Worm (Caenorhabditis elegans) whole organism, young adult: ENCODE results near the gene C35B1.9.
A peak's percentile ranks its signal among the peaks of the same experiment; 100 is the strongest.

Source experiments
- B0019.2 ChIP-seq: fragments of 200-800 bp; sonication (Bioruptor generic); conservative IDR thresholded peaks from 2 replicates; pipeline ENCODE4 v1.3.6; 2022; ENCODE audit warnings: missing genetic modification reagents, missing genetic modification characterization, missing compliant biosample characterization
- B0035.1 ChIP-seq: sonication (generic microtip); optimal IDR thresholded peaks from 2 replicates; lab custom pipeline; 2016; ENCODE audit warnings: missing genetic modification characterization, mild to moderate bottlenecking, missing compliant biosample characterization, missing genotype, missing genetic modification reagents
- B0336.3 ChIP-seq: fragments of 200-800 bp; sonication (Bioruptor generic); IDR thresholded peaks from 2 replicates; pipeline ENCODE4 v1.3.6; 2022; ENCODE audit warnings: missing genetic modification characterization, missing compliant biosample characterization
- C17E4.6 ChIP-seq: fragments of 200-800 bp; sonication (Bioruptor generic); IDR thresholded peaks from 2 replicates; pipeline ENCODE4 v1.3.6; 2022; ENCODE audit warnings: missing genetic modification reagents, missing genetic modification characterization, missing compliant biosample characterization
- F37B4.10 ChIP-seq: fragments of 200-800 bp; sonication (Bioruptor generic); IDR thresholded peaks from 2 replicates; pipeline ENCODE4 v1.3.6; 2022; ENCODE audit warnings: missing genetic modification characterization, missing compliant biosample characterization
- F52B5.7 ChIP-seq: sonication (generic microtip); optimal IDR thresholded peaks from 2 replicates; lab custom pipeline; 2016; ENCODE audit warnings: mild to moderate bottlenecking, missing genetic modification characterization, missing compliant biosample characterization
- F55B11.4 ChIP-seq: sonication (generic microtip); optimal IDR thresholded peaks from 2 replicates; lab custom pipeline; 2016; ENCODE audit warnings: missing compliant biosample characterization, missing genetic modification characterization, borderline replicate concordance; ENCODE audit not compliant: insufficient read depth
- F57C9.4 ChIP-seq: sonication (generic microtip); optimal IDR thresholded peaks from 2 replicates; lab custom pipeline; 2017; ENCODE audit warnings: mild to moderate bottlenecking, missing genetic modification characterization, missing compliant biosample characterization
- K11D2.4 ChIP-seq: fragments of 200-800 bp; sonication (Bioruptor generic); IDR thresholded peaks from 2 replicates; pipeline ENCODE4 v1.3.6; 2022; ENCODE audit warnings: missing genetic modification reagents, missing genetic modification characterization, missing compliant biosample characterization
- T07F8.4 ChIP-seq: sonication (generic microtip); optimal IDR thresholded peaks from 2 replicates; lab custom pipeline; 2016; ENCODE audit warnings: mild to moderate bottlenecking, missing genetic modification characterization, moderate library complexity, missing compliant biosample characterization
- T26A5.8 ChIP-seq: sonication (generic microtip); optimal IDR thresholded peaks from 2 replicates; lab custom pipeline; 2016; ENCODE audit warnings: missing genetic modification characterization, missing compliant biosample characterization
- Y67H2A.10 ChIP-seq: fragments of 200-800 bp; sonication (Bioruptor generic); conservative IDR thresholded peaks from 2 replicates; pipeline ENCODE4 v1.3.6; 2022; ENCODE audit warnings: missing genetic modification reagents, missing genetic modification characterization, missing compliant biosample characterization
- Y95B8A.8 ChIP-seq: fragments of 200-800 bp; sonication (Bioruptor generic); IDR thresholded peaks from 2 replicates; pipeline ENCODE4 v1.3.6; 2022; ENCODE audit warnings: missing genetic modification reagents, missing genetic modification characterization, missing compliant biosample characterization
- aptf-2 ChIP-seq: fragments of 200-800 bp; sonication (Bioruptor generic); conservative IDR thresholded peaks from 2 replicates; pipeline ENCODE4 v1.3.6; 2022; ENCODE audit warnings: missing genetic modification reagents, missing genetic modification characterization, missing compliant biosample characterization
- atf-7 ChIP-seq: sonication (generic microtip); optimal IDR thresholded peaks from 2 replicates; lab custom pipeline; 2017; ENCODE audit warnings: mild to moderate bottlenecking, missing genetic modification characterization, missing compliant biosample characterization
- cebp-1 ChIP-seq, 2 experiments: fragments of 200-800 bp in 1 of 2; sonication (Bioruptor generic) in 1 of 2; sonication (generic microtip) in 1 of 2; IDR thresholded peaks in 1 of 2; optimal IDR thresholded peaks in 1 of 2; 2 replicates each; pipeline versions ENCODE4 v1.3.6 to Lab custom; 2017 to 2022; ENCODE audit warnings: missing compliant biosample characterization in 2 of 2, missing genetic modification characterization in 2 of 2, mild to moderate bottlenecking in 1 of 2, missing genetic modification reagents in 1 of 2, moderate library complexity in 1 of 2
- cebp-2 ChIP-seq: fragments of 200-800 bp; sonication (Bioruptor generic); IDR thresholded peaks from 2 replicates; pipeline ENCODE4 v1.3.6; 2022; ENCODE audit warnings: missing genetic modification characterization, missing compliant biosample characterization
- ceh-27 ChIP-seq: fragments of 200-800 bp; sonication (Bioruptor generic); optimal IDR thresholded peaks from 2 replicates; lab custom pipeline; 2018; ENCODE audit warnings: mild to moderate bottlenecking, missing genetic modification characterization, moderate library complexity, missing compliant biosample characterization
- ceh-79 ChIP-seq: sonication (generic microtip); optimal IDR thresholded peaks from 2 replicates; lab custom pipeline; 2017; ENCODE audit warnings: mild to moderate bottlenecking, missing genetic modification characterization, missing compliant biosample characterization
- chd-7 ChIP-seq: sonication (generic microtip); optimal IDR thresholded peaks from 2 replicates; lab custom pipeline; 2016; ENCODE audit warnings: mild to moderate bottlenecking, missing genetic modification characterization, moderate library complexity, missing compliant biosample characterization
- dox-1 ChIP-seq: fragments of 200-800 bp; sonication (Bioruptor generic); IDR thresholded peaks from 2 replicates; pipeline ENCODE4 v1.3.6; 2022; ENCODE audit warnings: missing genetic modification reagents, missing genetic modification characterization, missing compliant biosample characterization
- dpff-1 ChIP-seq: sonication (generic microtip); optimal IDR thresholded peaks from 2 replicates; lab custom pipeline; 2017; ENCODE audit warnings: mild to moderate bottlenecking, missing genetic modification characterization, missing compliant biosample characterization
- efl-1 ChIP-seq: fragments of 150-350 bp; optimal IDR thresholded peaks from 2 replicates; lab custom pipeline; 2014; ENCODE audit warnings: missing biosample characterization, missing genetic modification reagents, missing genetic modification characterization
- egl-18 ChIP-seq: fragments of 200-800 bp; sonication (Bioruptor generic); IDR thresholded peaks from 2 replicates; pipeline ENCODE4 v1.3.6; 2022; ENCODE audit warnings: missing genetic modification reagents, missing genetic modification characterization, missing compliant biosample characterization
- egl-44 ChIP-seq: fragments of 200-800 bp; sonication (Bioruptor generic); IDR thresholded peaks from 2 replicates; pipeline ENCODE4 v1.3.6; 2022; ENCODE audit warnings: missing genetic modification reagents, missing genetic modification characterization, missing compliant biosample characterization
- gei-17 ChIP-seq: fragments of 200-800 bp; sonication (Bioruptor generic); optimal IDR thresholded peaks from 2 replicates; lab custom pipeline; 2018; ENCODE audit warnings: mild to moderate bottlenecking, missing genetic modification characterization, missing compliant biosample characterization
- him-1 ChIP-seq: sonication (generic microtip); optimal IDR thresholded peaks from 2 replicates; lab custom pipeline; 2016; ENCODE audit warnings: missing genotype, missing genetic modification reagents, missing genetic modification characterization, missing compliant biosample characterization
- hrde-1 ChIP-seq: sonication (generic microtip); optimal IDR thresholded peaks from 2 replicates; lab custom pipeline; 2016; ENCODE audit warnings: missing genetic modification characterization, mild to moderate bottlenecking, missing compliant biosample characterization, moderate library complexity, missing genotype, missing genetic modification reagents, borderline replicate concordance
- hsf-1 ChIP-seq: fragments of 200-800 bp; sonication (Bioruptor generic); IDR thresholded peaks from 2 replicates; pipeline ENCODE4 v1.3.6; 2022; ENCODE audit warnings: missing genetic modification reagents, missing genetic modification characterization, missing compliant biosample characterization
- lin-26 ChIP-seq: fragments of 200-800 bp; sonication (Bioruptor generic); IDR thresholded peaks from 2 replicates; pipeline ENCODE4 v1.3.6; 2022; ENCODE audit warnings: missing genetic modification reagents, missing genetic modification characterization, missing compliant biosample characterization
- lin-35 ChIP-seq, 3 experiments: fragments of 150-350 bp in 2 of 3; sonication (generic microtip) in 1 of 3; optimal IDR thresholded peaks; 2 replicates each; lab custom pipeline; 2014 to 2018; ENCODE audit warnings: missing biosample characterization in 3 of 3, missing genetic modification characterization in 3 of 3, missing genetic modification reagents in 3 of 3
- lin-40 ChIP-seq: sonication (generic microtip); optimal IDR thresholded peaks from 2 replicates; lab custom pipeline; 2016; ENCODE audit warnings: missing genetic modification characterization, mild to moderate bottlenecking, missing compliant biosample characterization, missing genotype, missing genetic modification reagents
- madf-8 ChIP-seq: fragments of 200-800 bp; sonication (Bioruptor generic); conservative IDR thresholded peaks from 2 replicates; pipeline ENCODE4 v1.3.6; 2022; ENCODE audit warnings: missing genetic modification reagents, missing genetic modification characterization, missing compliant biosample characterization
- mxl-1 ChIP-seq: sonication (generic microtip); optimal IDR thresholded peaks from 2 replicates; lab custom pipeline; 2016; ENCODE audit warnings: missing genetic modification characterization, missing compliant biosample characterization
- nfya-1 ChIP-seq: sonication (generic microtip); optimal IDR thresholded peaks from 2 replicates; lab custom pipeline; 2017; ENCODE audit warnings: antibody characterized with exemption, missing compliant biosample characterization, missing genetic modification characterization, borderline replicate concordance; ENCODE audit not compliant: insufficient read depth
- nfyb-1 ChIP-seq: fragments of 200-800 bp; sonication (Bioruptor generic); IDR thresholded peaks from 2 replicates; pipeline ENCODE4 v1.3.6; 2022; ENCODE audit warnings: missing genetic modification reagents, missing genetic modification characterization, missing compliant biosample characterization
- nhr-120 ChIP-seq: fragments of 200-800 bp; sonication (Bioruptor generic); IDR thresholded peaks from 2 replicates; pipeline ENCODE4 v1.3.6; 2022; ENCODE audit warnings: missing genetic modification characterization, missing compliant biosample characterization
- nhr-179 ChIP-seq: sonication (generic microtip); optimal IDR thresholded peaks from 2 replicates; lab custom pipeline; 2016; ENCODE audit warnings: mild to moderate bottlenecking, missing genetic modification characterization, missing compliant biosample characterization
- pbrm-1 ChIP-seq: fragments of 200-800 bp; sonication (Bioruptor generic); IDR thresholded peaks from 2 replicates; pipeline ENCODE4 v1.3.6; 2022; ENCODE audit warnings: missing genetic modification reagents, missing genetic modification characterization, missing compliant biosample characterization
- pha-4 ChIP-seq: fragments of 150-350 bp; sonication (generic microtip); optimal IDR thresholded peaks from 2 replicates; lab custom pipeline; 2014; ENCODE audit warnings: missing biosample characterization, missing genetic modification reagents, missing genetic modification characterization
- snpc-1.3 ChIP-seq: sonication (generic microtip); optimal IDR thresholded peaks from 2 replicates; lab custom pipeline; 2017; ENCODE audit warnings: missing genetic modification characterization, mild to moderate bottlenecking, missing compliant biosample characterization, antibody characterized with exemption, moderate library complexity, missing genotype, missing genetic modification reagents; ENCODE audit not compliant: insufficient read depth
- sptf-2 ChIP-seq: fragments of 200-800 bp; sonication (Bioruptor generic); optimal IDR thresholded peaks from 2 replicates; lab custom pipeline; 2018; ENCODE audit warnings: mild to moderate bottlenecking, missing genetic modification characterization, missing compliant biosample characterization
- tbp1 ChIP-seq: fragments of 200-800 bp; sonication (Bioruptor generic); optimal IDR thresholded peaks from 2 replicates; lab custom pipeline; 2018; ENCODE audit warnings: mild to moderate bottlenecking, missing genetic modification characterization, missing compliant biosample characterization
- unc-130 ChIP-seq: sonication (generic microtip); optimal IDR thresholded peaks from 2 replicates; lab custom pipeline; 2016; ENCODE audit warnings: missing genetic modification reagents, missing genetic modification characterization, missing compliant biosample characterization
- unc-62 ChIP-seq: fragments of 150-350 bp; optimal IDR thresholded peaks from 2 replicates; lab custom pipeline; 2014; ENCODE audit warnings: missing biosample characterization, missing genetic modification reagents, missing genetic modification characterization
- xnd-1 ChIP-seq: sonication (generic microtip); optimal IDR thresholded peaks from 2 replicates; lab custom pipeline; 2016; ENCODE audit warnings: missing genotype, missing genetic modification reagents, missing genetic modification characterization, missing compliant biosample characterization
- ztf-22 ChIP-seq: fragments of 200-800 bp; sonication (Bioruptor generic); optimal IDR thresholded peaks from 2 replicates; lab custom pipeline; 2018; ENCODE audit warnings: mild to moderate bottlenecking, missing genetic modification characterization, moderate library complexity, missing compliant biosample characterization
- ztf-3 ChIP-seq: fragments of 200-800 bp; sonication (Bioruptor generic); optimal IDR thresholded peaks from 2 replicates; lab custom pipeline; 2018; ENCODE audit warnings: mild to moderate bottlenecking, missing genetic modification characterization, missing compliant biosample characterization
- ztf-6 ChIP-seq: fragments of 200-800 bp; sonication (Bioruptor generic); IDR thresholded peaks from 2 replicates; pipeline ENCODE4 v1.3.6; 2022; ENCODE audit warnings: missing genetic modification reagents, missing genetic modification characterization, missing compliant biosample characterization

C35B1.9 gene

DNA sequence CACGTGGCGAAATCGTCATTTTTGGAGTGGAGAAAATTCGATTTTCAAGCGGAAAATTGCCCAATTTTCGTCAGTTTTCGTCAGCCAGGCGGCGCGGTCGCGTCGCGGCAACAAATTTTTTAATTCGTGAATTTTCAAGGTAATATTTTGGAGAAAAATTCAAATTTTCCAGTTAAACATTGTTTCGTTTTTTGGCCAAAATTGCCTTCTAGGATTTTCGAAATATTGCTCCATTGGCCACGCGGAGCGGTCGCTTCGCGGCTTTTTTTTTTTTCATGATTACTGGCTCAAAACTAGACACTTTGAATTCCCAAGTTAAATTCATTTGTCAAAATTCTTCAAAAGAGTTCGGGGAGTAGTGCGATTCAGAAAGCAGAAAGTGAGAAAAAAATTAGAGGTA lies 33.1 kb downstream of the C35B1.9 start (continued):
- TF ChIP-seq pbrm-1 (GFP tag; lab: Robert Waterston, UW) (peak; percentile 56), unc-62 (GFP tag; lab: Kevin White, UChicago) (no peak), egl-44 (GFP tag; lab: Robert Waterston, UW) (no peak), xnd-1 (tag; lab: Kevin White, UChicago) (peak; percentile 35), pha-4 (tag; lab: Kevin White, UChicago) (no peak), lin-26 (GFP tag; lab: Robert Waterston, UW) (peak; percentile 80), aptf-2 (GFP tag; lab: Robert Waterston, UW) (no peak), lin-40 (tag; lab: Kevin White, UChicago) (no peak), gei-17 (GFP tag; lab: Kevin White, UChicago) (no peak), nfya-1 (tag; lab: Kevin White, UChicago) (no peak), hrde-1 (tag; lab: Kevin White, UChicago) (peak; percentile 87), nhr-179 (tag; lab: Kevin White, UChicago) (no peak), him-1 (tag; lab: Kevin White, UChicago) (peak; percentile 57), B0035.1 (tag; lab: Kevin White, UChicago) (no peak), ztf-6 (GFP tag; lab: Robert Waterston, UW) (no peak), ztf-22 (GFP tag; lab: Kevin White, UChicago) (no peak), atf-7 (tag; lab: Kevin White, UChicago) (no peak), B0019.2 (GFP tag; lab: Robert Waterston, UW) (no peak), ztf-3 (GFP tag; lab: Kevin White, UChicago) (no peak), nfyb-1 (GFP tag; lab: Robert Waterston, UW) (peak; percentile 46; the same call in 1 of the 2 replicates), cebp-2 (GFP tag; lab: Robert Waterston, UW) (no peak), cebp-1 (GFP tag; IDR thresholded peaks at IDR 0.05; lab: Robert Waterston, UW) (no peak), cebp-1 (tag; optimal IDR thresholded peaks at IDR 0.05; lab: Kevin White, UChicago) (peak; percentile 48), K11D2.4 (no peak), chd-7 (tag; lab: Kevin White, UChicago) (no peak), B0336.3 (peak; percentile 67), lin-35 (GFP tag; optimal IDR thresholded peaks at IDR 0.05; lab: Kevin White, UChicago) (peak in 1 of 3 experiments; percentile 36), ceh-27 (GFP tag; lab: Kevin White, UChicago) (no peak), unc-130 (GFP tag; lab: Kevin White, UChicago) (peak; percentile 43), F37B4.10 (GFP tag; lab: Robert Waterston, UW) (no peak), T07F8.4 (tag; lab: Kevin White, UChicago) (no peak), mxl-1 (peak; percentile 6), tbp1 (GFP tag; lab: Kevin White, UChicago) (peak; percentile 33), nhr-120 (GFP tag; lab: Robert Waterston, UW) (no peak), C17E4.6 (GFP tag; lab: Robert Waterston, UW) (peak; percentile 68; the same call in 1 of the 2 replicates), snpc-1.3 (tag; lab: Kevin White, UChicago) (no peak), ceh-79 (tag; lab: Kevin White, UChicago) (no peak), F57C9.4 (tag; lab: Kevin White, UChicago) (no peak)

DNA sequence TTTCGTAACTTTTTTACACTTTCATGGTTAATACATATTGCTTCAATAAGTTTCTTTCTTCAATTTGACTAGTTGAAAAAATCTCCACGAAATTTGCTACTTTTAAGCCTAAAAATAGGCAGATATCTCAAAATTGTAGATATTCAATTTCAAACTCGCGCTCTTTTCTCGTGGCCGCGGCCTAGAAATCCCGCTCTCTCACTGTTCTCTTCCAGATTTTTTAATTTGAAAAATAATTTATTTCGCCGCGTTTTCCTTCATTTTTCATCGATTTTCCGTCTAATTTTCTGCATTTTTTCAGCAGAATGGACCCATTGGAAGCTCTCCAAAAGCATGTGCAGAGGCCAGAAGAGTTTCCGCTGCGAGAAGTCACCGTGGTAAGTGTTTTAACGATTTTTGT lies 38.5 kb downstream of the C35B1.9 start, which contains the start of gene cdc-73:
TSS of gene cdc-73 (plus strand) at position 302 of the 400 bp plus-strand sequence.
- TF ChIP-seq F52B5.7: no peak
- no peak for TF ChIP-seq egl-18 (GFP tag; lab: Robert Waterston, UW)
- TF ChIP-seq F55B11.4 (tag; lab: Kevin White, UChicago): no peak
- no peak for TF ChIP-seq dox-1 (GFP tag; lab: Robert Waterston, UW)
- no peak for TF ChIP-seq Y95B8A.8
- TF ChIP-seq sptf-2 (GFP tag; lab: Kevin White, UChicago): no peak
- no peak for TF ChIP-seq T26A5.8
- TF ChIP-seq gei-17 (GFP tag; lab: Kevin White, UChicago): no peak
- TF ChIP-seq madf-8 (GFP tag; lab: Robert Waterston, UW): no peak
- no peak for TF ChIP-seq Y67H2A.10 (GFP tag; lab: Robert Waterston, UW)
- no peak for TF ChIP-seq dpff-1
- TF ChIP-seq hsf-1 (GFP tag; lab: Robert Waterston, UW): no peak
- TF ChIP-seq efl-1: peak; percentile 71
